Fruit fly (Drosophila melanogaster) whole organism, prepupa: ENCODE measurements around the gene Nprl2.

Experiments used
- CG16779 ChIP-seq: fragments of 200-800 bp; sonication (Bioruptor generic); optimal IDR thresholded peaks from 3 replicates; lab custom pipeline; 2017; ENCODE audit warnings: missing biosample characterization, mild to moderate bottlenecking, missing genetic modification characterization
- CG32006 ChIP-seq: fragments of 200-800 bp; sonication (Bioruptor generic); optimal IDR thresholded peaks from 3 replicates; lab custom pipeline; 2017; ENCODE audit warnings: missing biosample characterization, mild to moderate bottlenecking, missing genetic modification characterization
- CG8319 ChIP-seq: fragments of 200-800 bp; sonication (Bioruptor generic); optimal IDR thresholded peaks from 3 replicates; lab custom pipeline; 2016; ENCODE audit warnings: missing biosample characterization, missing genetic modification characterization
- Eip93F ChIP-seq: fragments of 200-800 bp; sonication (Bioruptor generic); optimal IDR thresholded peaks from 2 replicates; lab custom pipeline; 2016; ENCODE audit warnings: missing biosample characterization, mild to moderate bottlenecking, missing genetic modification characterization
- Lpt ChIP-seq: fragments of 200-800 bp; sonication (Bioruptor generic); optimal IDR thresholded peaks from 3 replicates; lab custom pipeline; 2016; ENCODE audit warnings: missing biosample characterization, missing genetic modification characterization
- acj6 ChIP-seq: fragments of 200-800 bp; sonication (Bioruptor generic); optimal IDR thresholded peaks from 3 replicates; lab custom pipeline; 2016; ENCODE audit warnings: missing biosample characterization, missing genetic modification characterization
- fd85E ChIP-seq: fragments of 200-800 bp; sonication (Bioruptor generic); optimal IDR thresholded peaks from 3 replicates; lab custom pipeline; 2016; ENCODE audit warnings: missing biosample characterization, missing genetic modification characterization
- salr ChIP-seq, 2 experiments: fragments of 200-800 bp; sonication (Bioruptor generic); optimal IDR thresholded peaks; 3 replicates each; lab custom pipeline; 2016 to 2018; ENCODE audit warnings: missing biosample characterization in 2 of 2, missing genetic modification characterization in 2 of 2, mild to moderate bottlenecking in 1 of 2
- ss ChIP-seq, 2 experiments: fragments of 200-800 bp; sonication (Bioruptor generic); optimal IDR thresholded peaks; 2 replicates in 1 of 2; 3 replicates in 1 of 2; lab custom pipeline; 2017 to 2018; ENCODE audit warnings: mild to moderate bottlenecking in 2 of 2, missing biosample characterization in 2 of 2, missing genetic modification characterization in 2 of 2, moderate library complexity in 1 of 2

- TF ChIP-seq acj6 (GFP tag; lab: Kevin White, UChicago) (no peak), salr (GFP tag; optimal IDR thresholded peaks at IDR 0.05; lab: Kevin White, UChicago) (no peak), ss (GFP tag; optimal IDR thresholded peaks at IDR 0.05; lab: Kevin White, UChicago) (no peak), Eip93F (no peak), CG8319 (GFP tag; lab: Kevin White, UChicago) (no peak), fd85E (GFP tag; lab: Kevin White, UChicago) (no peak), CG16779 (tag; lab: Kevin White, UChicago) (no peak), Lpt (no peak), CG32006 (GFP tag; lab: Kevin White, UChicago) (no peak)
Measured at dm6 chrX:16839905-16840304, 44.3 kb downstream of the Nprl2 start.
